Worm (Caenorhabditis elegans) whole organism, late embryonic: Measurements from ENCODE around the gene F17E9.5.

Experiments used
- ama-1 ChIP-seq: fragments of 150-350 bp; optimal IDR thresholded peaks from 2 replicates; lab custom pipeline; 2014
- ceh-31 ChIP-seq: sonication (generic microtip); optimal IDR thresholded peaks from 2 replicates; lab custom pipeline; 2016; ENCODE audit warnings: missing genetic modification characterization, missing compliant biosample characterization
- ceh-34 ChIP-seq: sonication (generic microtip); optimal IDR thresholded peaks from 2 replicates; lab custom pipeline; 2016; ENCODE audit warnings: mild to moderate bottlenecking, missing genetic modification characterization, missing compliant biosample characterization
- ceh-48 ChIP-seq: sonication (generic microtip); optimal IDR thresholded peaks from 2 replicates; lab custom pipeline; 2016; ENCODE audit warnings: missing genetic modification characterization, inconsistent platforms, missing compliant biosample characterization
- che-1 ChIP-seq: sonication (generic microtip); optimal IDR thresholded peaks from 2 replicates; lab custom pipeline; 2016; ENCODE audit warnings: mild to moderate bottlenecking, missing genetic modification characterization, missing compliant biosample characterization
- dmd-4 ChIP-seq: sonication (generic microtip); optimal IDR thresholded peaks from 2 replicates; lab custom pipeline; 2016; ENCODE audit warnings: borderline replicate concordance, missing genetic modification characterization, missing compliant biosample characterization
- elt-4 ChIP-seq: sonication (generic microtip); optimal IDR thresholded peaks from 2 replicates; lab custom pipeline; 2016; ENCODE audit warnings: missing genetic modification characterization, missing compliant biosample characterization
- hlh-30 ChIP-seq: sonication (generic microtip); optimal IDR thresholded peaks from 2 replicates; lab custom pipeline; 2017; ENCODE audit warnings: antibody characterized with exemption, missing genetic modification characterization, missing compliant biosample characterization; ENCODE audit not compliant: insufficient read depth
- nhr-11 ChIP-seq: fragments of 150-350 bp; optimal IDR thresholded peaks from 2 replicates; lab custom pipeline; 2014; ENCODE audit warnings: missing biosample characterization, missing genetic modification characterization
- pha-4 ChIP-seq: fragments of 150-350 bp; optimal IDR thresholded peaks from 2 replicates; lab custom pipeline; 2018; ENCODE audit warnings: missing biosample characterization, missing genetic modification reagents, missing genetic modification characterization

DNA sequence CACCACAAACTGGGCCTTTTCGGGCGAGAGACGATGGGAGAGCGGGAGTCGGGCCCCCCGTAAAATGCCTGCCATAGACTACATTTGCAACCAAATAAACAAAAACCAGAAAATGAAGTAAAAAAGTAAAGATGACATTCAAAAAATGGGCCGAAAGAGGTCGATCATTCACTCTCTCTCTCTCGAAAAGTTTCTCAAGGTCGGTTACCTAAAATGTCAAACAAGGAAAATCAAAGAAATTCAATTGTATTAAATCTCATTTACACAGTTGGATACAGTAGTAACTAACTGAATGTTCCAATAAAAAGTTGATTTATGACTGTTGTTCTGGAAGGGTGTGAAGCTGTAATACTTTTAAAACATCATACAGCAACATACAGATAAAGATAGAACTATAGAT is 26.8 kb upstream of the F17E9.5 start:
- TF ChIP-seq ceh-34 (tag; lab: Kevin White, UChicago), result no peak
- TF ChIP-seq ceh-48 (tag; lab: Kevin White, UChicago), result no peak
- no peak for TF ChIP-seq dmd-4
- TF ChIP-seq nhr-11 (tag; lab: Kevin White, UChicago), result no peak
- no peak for TF ChIP-seq hlh-30 (tag; lab: Kevin White, UChicago)
- TF ChIP-seq pha-4 (tag; lab: Kevin White, UChicago), result no peak
- no peak for TF ChIP-seq elt-4
- TF ChIP-seq ceh-31, result no peak
- TF ChIP-seq che-1 (tag; lab: Kevin White, UChicago), result no peak
- no peak for TF ChIP-seq ama-1 (lab: Kevin White, UChicago)
